Fruit fly (Drosophila melanogaster) whole organism, embryonic: ENCODE results near the gene PNKP.

Experiments used
- Ada2b ChIP-seq: fragments of 200-800 bp; sonication (Bioruptor generic); IDR thresholded peaks from 2 replicates; pipeline ENCODE4 v1.3.6; 2022; ENCODE audit warnings: missing biosample characterization, missing genetic modification characterization
- Awh ChIP-seq: fragments of 200-800 bp; sonication (Bioruptor generic); IDR thresholded peaks from 2 replicates; pipeline ENCODE4, ENCODE4 v1.3.6; 2022; ENCODE audit warnings: missing biosample characterization, missing genetic modification characterization
- CG12769 ChIP-seq: fragments of 200-800 bp; sonication (Bioruptor generic); optimal IDR thresholded peaks from 2 replicates; lab custom pipeline; 2019; ENCODE audit warnings: missing biosample characterization, mild to moderate bottlenecking, missing genetic modification characterization, moderate library complexity
- CG14050 ChIP-seq: fragments of 200-800 bp; sonication (Bioruptor generic); IDR thresholded peaks from 3 replicates; pipeline ENCODE4 v1.3.6; 2022; ENCODE audit warnings: missing biosample characterization, missing genetic modification characterization
- CG14965 ChIP-seq: fragments of 200-800 bp; sonication (Bioruptor generic); optimal IDR thresholded peaks from 2 replicates; lab custom pipeline; 2016; ENCODE audit warnings: missing biosample characterization, missing genetic modification characterization, borderline replicate concordance
- CG17186 ChIP-seq: fragments of 200-800 bp; sonication (Bioruptor generic); optimal IDR thresholded peaks from 3 replicates; lab custom pipeline; 2017; ENCODE audit warnings: missing biosample characterization, missing genetic modification reagents, missing genetic modification characterization
- CG18262 ChIP-seq: fragments of 200-800 bp; optimal IDR thresholded peaks from 3 replicates; lab custom pipeline; 2019; ENCODE audit warnings: missing biosample characterization, mild to moderate bottlenecking, missing genetic modification characterization, moderate library complexity
- CG2120 ChIP-seq: fragments of 200-800 bp; sonication (Bioruptor generic); optimal IDR thresholded peaks from 3 replicates; lab custom pipeline; 2016; ENCODE audit warnings: missing biosample characterization, missing genetic modification characterization
- CG2202 ChIP-seq: fragments of 200-800 bp; sonication (Bioruptor generic); optimal IDR thresholded peaks from 2 replicates; lab custom pipeline; 2018; ENCODE audit warnings: missing biosample characterization, mild to moderate bottlenecking, missing genetic modification characterization
- CG2875 ChIP-seq: fragments of 200-800 bp; sonication (Bioruptor generic); optimal IDR thresholded peaks from 2 replicates; lab custom pipeline; 2017; ENCODE audit warnings: missing biosample characterization, mild to moderate bottlenecking, missing genetic modification characterization, missing genetic modification reagents
- CG31388 ChIP-seq: fragments of 200-800 bp; sonication (Bioruptor generic); optimal IDR thresholded peaks from 2 replicates; lab custom pipeline; 2016; ENCODE audit warnings: missing biosample characterization, missing genetic modification characterization
- CG43689 ChIP-seq: fragments of 200-800 bp; sonication (Bioruptor generic); IDR thresholded peaks from 2 replicates; pipeline ENCODE4 v1.3.6; 2022; ENCODE audit warnings: missing biosample characterization, missing genetic modification characterization
- CG8290 ChIP-seq, 3 experiments: fragments of 200-800 bp; sonication (Bioruptor generic); optimal IDR thresholded peaks; 2 replicates each; lab custom pipeline; 2016 to 2019; ENCODE audit warnings: missing biosample characterization in 3 of 3, missing genetic modification characterization in 3 of 3, mild to moderate bottlenecking in 2 of 3, moderate library complexity in 1 of 3
- CG9727 ChIP-seq: fragments of 200-800 bp; sonication (Bioruptor generic); optimal IDR thresholded peaks from 3 replicates; lab custom pipeline; 2017; ENCODE audit warnings: missing biosample characterization, mild to moderate bottlenecking, missing genetic modification characterization
- D19B ChIP-seq: fragments of 200-800 bp; sonication (Bioruptor generic); optimal IDR thresholded peaks from 2 replicates; lab custom pipeline; 2017; ENCODE audit warnings: missing biosample characterization, mild to moderate bottlenecking, missing genetic modification characterization
- E2f2 ChIP-seq: fragments of 200-800 bp; sonication (Bioruptor generic); IDR thresholded peaks from 2 replicates; pipeline ENCODE4 v1.3.6; 2022; ENCODE audit warnings: missing biosample characterization, missing genetic modification characterization
- Fer3 ChIP-seq: fragments of 200-800 bp; sonication (Bioruptor generic); optimal IDR thresholded peaks from 2 replicates; lab custom pipeline; 2018; ENCODE audit warnings: missing biosample characterization, mild to moderate bottlenecking, missing genetic modification characterization, moderate library complexity
- H15 ChIP-seq: fragments of 200-800 bp; sonication (Bioruptor generic); IDR thresholded peaks from 3 replicates; pipeline ENCODE4 v1.3.6; 2022; ENCODE audit warnings: missing biosample characterization, missing genetic modification characterization
- HHEX ChIP-seq: fragments of 200-800 bp; sonication (Bioruptor generic); optimal IDR thresholded peaks from 3 replicates; lab custom pipeline; 2017; ENCODE audit warnings: missing biosample characterization, mild to moderate bottlenecking, missing genetic modification characterization, missing genetic modification reagents
- Hmr ChIP-seq: fragments of 200-800 bp; sonication (Bioruptor generic); optimal IDR thresholded peaks from 3 replicates; lab custom pipeline; 2017; ENCODE audit warnings: mild to moderate bottlenecking, missing biosample characterization, missing genetic modification reagents, missing genetic modification characterization
- Hr3 ChIP-seq: fragments of 200-800 bp; sonication (Bioruptor generic); optimal IDR thresholded peaks from 3 replicates; lab custom pipeline; 2016; ENCODE audit warnings: missing biosample characterization, missing genetic modification characterization
- Hsf ChIP-seq: fragments of 200-800 bp; sonication (Bioruptor generic); optimal IDR thresholded peaks from 3 replicates; lab custom pipeline; 2016; ENCODE audit warnings: missing biosample characterization, missing genetic modification characterization
- Jarid2 ChIP-seq: fragments of 200-800 bp; sonication (Bioruptor generic); optimal IDR thresholded peaks from 3 replicates; lab custom pipeline; 2017; ENCODE audit warnings: mild to moderate bottlenecking, missing biosample characterization, missing genetic modification reagents, missing genetic modification characterization
- Mrtf ChIP-seq: fragments of 200-800 bp; sonication (Bioruptor generic); IDR thresholded peaks from 3 replicates; pipeline ENCODE4 v1.3.6; 2022; ENCODE audit warnings: missing biosample characterization, missing genetic modification characterization
- Nf-YA ChIP-seq: fragments of 200-800 bp; sonication (Bioruptor generic); IDR thresholded peaks from 2 replicates; pipeline ENCODE4 v1.3.6; 2022; ENCODE audit warnings: missing biosample characterization, missing genetic modification characterization
- Nf-YC ChIP-seq: fragments of 200-800 bp; optimal IDR thresholded peaks from 3 replicates; lab custom pipeline; 2019; ENCODE audit warnings: missing biosample characterization, mild to moderate bottlenecking, missing genetic modification characterization, moderate library complexity
- PHDP ChIP-seq: fragments of 200-800 bp; sonication (Bioruptor generic); optimal IDR thresholded peaks from 3 replicates; lab custom pipeline; 2018; ENCODE audit warnings: missing biosample characterization, mild to moderate bottlenecking, missing genetic modification characterization, moderate library complexity
- Poxn ChIP-seq: fragments of 200-800 bp; sonication (Bioruptor generic); IDR thresholded peaks from 2 replicates; pipeline ENCODE4 v1.3.6; 2022; ENCODE audit warnings: missing biosample characterization, missing genetic modification characterization
- Rx ChIP-seq: fragments of 200-800 bp; sonication (Bioruptor generic); IDR thresholded peaks from 2 replicates; pipeline ENCODE4 v1.3.6; 2022; ENCODE audit warnings: missing biosample characterization, missing genetic modification characterization
- YL-1 ChIP-seq: fragments of 200-800 bp; sonication (Bioruptor generic); optimal IDR thresholded peaks from 3 replicates; lab custom pipeline; 2017; ENCODE audit warnings: missing biosample characterization, mild to moderate bottlenecking, missing genetic modification characterization
- az2 ChIP-seq: fragments of 200-800 bp; sonication (Bioruptor generic); optimal IDR thresholded peaks from 3 replicates; lab custom pipeline; 2016; ENCODE audit warnings: missing biosample characterization, missing genetic modification characterization
- chinmo ChIP-seq: fragments of 200-800 bp; sonication (Bioruptor generic); IDR thresholded peaks from 4 replicates; pipeline ENCODE4 v1.3.6; 2022; ENCODE audit warnings: missing biosample characterization, missing genetic modification characterization; ENCODE audit not compliant: partially characterized antibody
- chm ChIP-seq: fragments of 200-800 bp; sonication (Bioruptor generic); IDR thresholded peaks from 2 replicates; pipeline ENCODE4 v1.3.6; 2022; ENCODE audit warnings: missing biosample characterization, missing genetic modification characterization
- dpn ChIP-seq, 2 experiments: fragments of 200-800 bp; sonication (Bioruptor generic); optimal IDR thresholded peaks; 3 replicates each; lab custom pipeline; 2016; ENCODE audit warnings: missing biosample characterization in 2 of 2, missing genetic modification characterization in 2 of 2
- en ChIP-seq: fragments of 200-800 bp; sonication (Bioruptor generic); optimal IDR thresholded peaks from 2 replicates; lab custom pipeline; 2016; ENCODE audit warnings: missing biosample characterization, missing genetic modification characterization
- fd3F ChIP-seq: fragments of 200-800 bp; sonication (Bioruptor generic); optimal IDR thresholded peaks from 2 replicates; lab custom pipeline; 2018; ENCODE audit warnings: missing biosample characterization, mild to moderate bottlenecking, missing genetic modification characterization, moderate library complexity
- fu2 ChIP-seq: fragments of 200-800 bp; sonication (Bioruptor generic); optimal IDR thresholded peaks from 2 replicates; lab custom pipeline; 2016; ENCODE audit warnings: missing biosample characterization, missing genetic modification characterization
- gcm ChIP-seq: fragments of 200-800 bp; sonication (Bioruptor generic); optimal IDR thresholded peaks from 2 replicates; lab custom pipeline; 2019; ENCODE audit warnings: missing biosample characterization, mild to moderate bottlenecking, missing genetic modification characterization, moderate library complexity
- jigr1 ChIP-seq: fragments of 200-800 bp; sonication (Bioruptor generic); IDR thresholded peaks from 3 replicates; pipeline ENCODE4 v1.3.6; 2022; ENCODE audit warnings: missing biosample characterization, missing genetic modification characterization
- jumu ChIP-seq: fragments of 200-800 bp; sonication (Bioruptor generic); optimal IDR thresholded peaks from 3 replicates; lab custom pipeline; 2016; ENCODE audit warnings: missing biosample characterization, missing genetic modification characterization
- kay ChIP-seq: fragments of 200-800 bp; sonication (Bioruptor generic); optimal IDR thresholded peaks from 2 replicates; lab custom pipeline; 2016; ENCODE audit warnings: missing biosample characterization, missing genetic modification characterization
- lilli ChIP-seq: fragments of 200-800 bp; sonication (Bioruptor generic); optimal IDR thresholded peaks from 3 replicates; lab custom pipeline; 2016; ENCODE audit warnings: missing biosample characterization, missing genetic modification characterization
- mirr ChIP-seq: fragments of 200-800 bp; sonication (Bioruptor generic); optimal IDR thresholded peaks from 3 replicates; lab custom pipeline; 2018; ENCODE audit warnings: missing biosample characterization, mild to moderate bottlenecking, missing genetic modification characterization
- row ChIP-seq: fragments of 200-800 bp; sonication (Bioruptor generic); IDR thresholded peaks from 3 replicates; pipeline ENCODE4 v1.3.6; 2022; ENCODE audit warnings: missing biosample characterization, missing genetic modification characterization
- slbo ChIP-seq: fragments of 200-800 bp; sonication (Bioruptor generic); IDR thresholded peaks from 2 replicates; pipeline ENCODE4 v1.3.6; 2022; ENCODE audit warnings: missing biosample characterization, missing genetic modification characterization
- so ChIP-seq: fragments of 200-800 bp; sonication (Bioruptor generic); IDR thresholded peaks from 3 replicates; pipeline ENCODE4 v1.3.6; 2022; ENCODE audit warnings: missing biosample characterization, missing genetic modification characterization
- sqz ChIP-seq: fragments of 200-800 bp; sonication (Bioruptor generic); optimal IDR thresholded peaks from 3 replicates; lab custom pipeline; 2018; ENCODE audit warnings: missing biosample characterization, mild to moderate bottlenecking, missing genetic modification characterization
- tin ChIP-seq: fragments of 200-800 bp; sonication (Bioruptor generic); optimal IDR thresholded peaks from 3 replicates; lab custom pipeline; 2016; ENCODE audit warnings: missing biosample characterization, missing genetic modification characterization
- tio ChIP-seq: fragments of 200-800 bp; sonication (Bioruptor generic); optimal IDR thresholded peaks from 2 replicates; lab custom pipeline; 2017; ENCODE audit warnings: missing biosample characterization, missing genetic modification characterization, inconsistent platforms
- unpg ChIP-seq: fragments of 200-800 bp; sonication (Bioruptor generic); optimal IDR thresholded peaks from 3 replicates; lab custom pipeline; 2018; ENCODE audit warnings: missing biosample characterization, mild to moderate bottlenecking, missing genetic modification characterization, moderate library complexity
- vnd ChIP-seq: fragments of 200-800 bp; sonication (Bioruptor generic); IDR thresholded peaks from 3 replicates; pipeline ENCODE4 v1.3.6; 2022; ENCODE audit warnings: missing biosample characterization, missing genetic modification characterization; ENCODE audit not compliant: partially characterized antibody
- zf30C ChIP-seq: fragments of 200-800 bp; sonication (Bioruptor generic); optimal IDR thresholded peaks from 3 replicates; lab custom pipeline; 2018; ENCODE audit warnings: missing biosample characterization, mild to moderate bottlenecking, missing genetic modification characterization

Gene PNKP

DNA sequence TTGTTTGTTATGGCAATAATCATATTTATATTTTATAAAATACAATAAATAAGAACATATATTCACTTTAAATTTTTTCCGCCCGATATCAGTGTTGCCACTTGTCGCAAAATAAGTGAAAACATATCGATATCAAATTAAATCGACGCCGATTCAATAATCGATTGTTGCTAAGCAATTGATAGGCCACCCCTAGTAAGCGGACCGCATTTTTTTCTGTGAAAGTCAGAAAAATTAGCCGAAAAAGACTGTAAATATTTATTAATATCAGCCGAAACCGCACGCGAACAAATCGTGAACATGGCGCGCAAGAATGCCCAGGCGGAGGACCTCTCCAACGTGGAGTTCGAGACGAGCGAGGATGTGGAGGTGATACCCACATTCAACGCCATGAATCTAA lies 30.3 kb downstream of the PNKP start, which contains the start of gene CG7483 (continued):
- TF ChIP-seq lilli = no peak
- TF ChIP-seq tio (GFP tag; lab: Kevin White, UChicago) = no peak
- TF ChIP-seq chinmo (GFP tag; lab: Robert Waterston, UW) = peak; percentile 77; the same call in 3 of the 4 replicates
- no peak for TF ChIP-seq CG2202 (tag; lab: Kevin White, UChicago)
- no peak for TF ChIP-seq Rx (GFP tag; lab: Robert Waterston, UW)
- TF ChIP-seq YL-1 (GFP tag; lab: Kevin White, UChicago) = peak; percentile 75
- TF ChIP-seq PHDP (tag; lab: Kevin White, UChicago) = no peak
- TF ChIP-seq fu2 (GFP tag; lab: Kevin White, UChicago) = no peak
- TF ChIP-seq Hsf (GFP tag; lab: Kevin White, UChicago) = no peak
- TF ChIP-seq CG14050 (GFP tag; lab: Robert Waterston, UW) = no peak
- TF ChIP-seq CG43689 = no peak
- no peak for TF ChIP-seq Ada2b (GFP tag; lab: Robert Waterston, UW)
- no peak for TF ChIP-seq CG18262 (tag; lab: Kevin White, UChicago)
- no peak for TF ChIP-seq mirr (GFP tag; lab: Kevin White, UChicago)
- no peak for TF ChIP-seq CG17186 (GFP tag; lab: Kevin White, UChicago)
- no peak for TF ChIP-seq Poxn (GFP tag; lab: Robert Waterston, UW)
- no peak for TF ChIP-seq az2 (GFP tag; lab: Kevin White, UChicago)
- no peak for TF ChIP-seq gcm (GFP tag; lab: Kevin White, UChicago)
- TF ChIP-seq tin = no peak
- TF ChIP-seq chm = no peak
- TF ChIP-seq Fer3 (tag; lab: Kevin White, UChicago) = no peak
- no peak for TF ChIP-seq jigr1 (GFP tag; lab: Robert Waterston, UW)
- TF ChIP-seq CG2875 (GFP tag; lab: Kevin White, UChicago) = no peak
- TF ChIP-seq fd3F (GFP tag; lab: Kevin White, UChicago) = no peak
- TF ChIP-seq jumu (GFP tag; lab: Kevin White, UChicago) = no peak
- TF ChIP-seq slbo (GFP tag; lab: Robert Waterston, UW) = no peak
- TF ChIP-seq D19B = no peak
- TF ChIP-seq CG31388 (GFP tag; lab: Kevin White, UChicago) = no peak
- no peak for TF ChIP-seq unpg (GFP tag; lab: Kevin White, UChicago)
- TF ChIP-seq Awh (GFP tag; lab: Robert Waterston, UW) = no peak
- TF ChIP-seq vnd = peak; percentile 75
- peak; percentile 98 for TF ChIP-seq E2f2 (GFP tag; lab: Robert Waterston, UW)
- no peak for TF ChIP-seq CG8290 (GFP tag; optimal IDR thresholded peaks at IDR 0.05; lab: Kevin White, UChicago)
- no peak for TF ChIP-seq CG8290 (tag; optimal IDR thresholded peaks at IDR 0.05; lab: Kevin White, UChicago)
- no peak for TF ChIP-seq HHEX
- no peak for TF ChIP-seq Hmr (GFP tag; lab: Kevin White, UChicago)
- TF ChIP-seq row (GFP tag; lab: Robert Waterston, UW) = no peak
- TF ChIP-seq sqz = peak; percentile 81
- no peak for TF ChIP-seq H15
- no peak for TF ChIP-seq Hr3 (GFP tag; lab: Kevin White, UChicago)
- no peak for TF ChIP-seq CG2120 (GFP tag; lab: Kevin White, UChicago)
- TF ChIP-seq CG14965 (GFP tag; lab: Kevin White, UChicago) = no peak
- peak; percentile 34 for TF ChIP-seq Nf-YC
- TF ChIP-seq kay (GFP tag; lab: Kevin White, UChicago) = no peak
- TF ChIP-seq dpn (GFP tag; optimal IDR thresholded peaks at IDR 0.05; lab: Kevin White, UChicago) = no peak
- TF ChIP-seq zf30C = no peak
- no peak for TF ChIP-seq Jarid2 (GFP tag; lab: Kevin White, UChicago)
- TF ChIP-seq so (GFP tag; lab: Robert Waterston, UW) = no peak
- no peak for TF ChIP-seq Nf-YA (GFP tag; lab: Robert Waterston, UW)
- TF ChIP-seq CG9727 (GFP tag; lab: Kevin White, UChicago) = no peak
- TF ChIP-seq CG12769 (tag; lab: Kevin White, UChicago) = no peak
- no peak for TF ChIP-seq Mrtf (GFP tag; lab: Robert Waterston, UW)
- TF ChIP-seq en (GFP tag; lab: Kevin White, UChicago) = no peak
